Worm (Caenorhabditis elegans): Measurements from ENCODE around the gene sdf-9.

ce11 chrV:20770061-20770460, 28.0 kb upstream of the sdf-9 start, which contains the start of gene elp-1:
- no peak for TF ChIP-seq ama-1 (optimal IDR thresholded peaks at IDR 0.05)
- no peak for TF ChIP-seq hmbx-1 (tag; optimal IDR thresholded peaks at IDR 0.05)
- TF ChIP-seq ets-7 (tag; optimal IDR thresholded peaks at IDR 0.05) = no peak
- no peak for TF ChIP-seq flt-1 (GFP tag; IDR thresholded peaks at IDR 0.05)
- TF ChIP-seq pes-1 (GFP tag; IDR thresholded peaks at IDR 0.05) = no peak
- no peak for TF ChIP-seq tbx-11 (GFP tag; IDR thresholded peaks at IDR 0.05)
- TF ChIP-seq F13C5.2 (tag; optimal IDR thresholded peaks at IDR 0.05) = no peak
- TF ChIP-seq B0310.2 (tag; optimal IDR thresholded peaks at IDR 0.05) = no peak

Measured in whole organism, early embryonic.